Fruit fly (Drosophila melanogaster): ENCODE measurements around the gene CG4822.
A peak's percentile ranks its signal among the peaks of the same experiment; 100 is the strongest.

Gene CG4822

DNA sequence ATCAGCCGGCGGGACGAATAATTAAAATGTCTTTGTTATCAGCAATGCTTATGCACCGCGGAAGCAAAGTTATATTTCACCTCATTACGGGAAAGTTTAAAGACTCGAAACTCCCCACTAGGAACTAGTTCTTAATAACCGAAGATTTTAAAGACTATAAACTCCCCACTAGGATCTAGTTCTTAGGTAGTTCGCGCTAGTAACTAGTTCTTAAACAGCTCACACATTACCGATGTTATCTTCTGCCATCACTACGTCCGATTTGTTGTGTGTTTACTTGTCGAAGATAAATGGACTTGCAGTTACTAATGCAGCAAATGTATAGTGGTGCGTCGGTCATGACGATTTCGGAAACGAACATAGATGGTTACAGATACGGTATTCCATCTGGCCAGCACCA lies 21.5 kb upstream of the CG4822 start, which contains the start of the genes CG31974 and CG11454 (continued):
- TF ChIP-seq CG17328 (GFP tag; IDR thresholded peaks at IDR 0.05) (no peak), CG10959 (GFP tag; IDR thresholded peaks at IDR 0.05) (no peak), CG18262 (tag; optimal IDR thresholded peaks at IDR 0.05) (no peak), crp (GFP tag; optimal IDR thresholded peaks at IDR 0.05) (no peak), zfh1 (GFP tag; IDR thresholded peaks at IDR 0.05) (no peak), kni (GFP tag; optimal IDR thresholded peaks at IDR 0.05) (no peak), CG18011 (GFP tag; optimal IDR thresholded peaks at IDR 0.05) (no peak), B-H1 (GFP tag; IDR thresholded peaks at IDR 0.05) (no peak), Oli (tag; optimal IDR thresholded peaks at IDR 0.05) (no peak), schlank (tag; optimal IDR thresholded peaks at IDR 0.05) (no peak), TFAM (GFP tag; optimal IDR thresholded peaks at IDR 0.05) (no peak), CG14860 (GFP tag; IDR thresholded peaks at IDR 0.05; ENCODE audit: partially characterized antibody) (peak; percentile 34; the same call in 1 of the 3 replicates), Hr3 (GFP tag; optimal IDR thresholded peaks at IDR 0.05) (no peak), CHES-1-like (GFP tag; optimal IDR thresholded peaks at IDR 0.05) (no peak), CG3163 (GFP tag; optimal IDR thresholded peaks at IDR 0.05) (no peak), amos (GFP tag; IDR thresholded peaks at IDR 0.05; ENCODE audit: partially characterized antibody) (peak; percentile 94), CG3407 (GFP tag; optimal IDR thresholded peaks at IDR 0.05) (no peak), CG11560 (tag; IDR thresholded peaks at IDR 0.05) (no peak), BEAF-32 (GFP tag; optimal IDR thresholded peaks at IDR 0.05) (peak; percentile 82), dmrt99B (tag; optimal IDR thresholded peaks at IDR 0.05) (no peak), Poxn (GFP tag; IDR thresholded peaks at IDR 0.05) (no peak), CrebB (tag; optimal IDR thresholded peaks at IDR 0.05) (peak; percentile 29), vfl (GFP tag; optimal IDR thresholded peaks at IDR 0.05) (no peak), ci (GFP tag; IDR thresholded peaks at IDR 0.05) (no peak), CG18764 (GFP tag; optimal IDR thresholded peaks at IDR 0.05) (no peak), CG1603 (tag; optimal IDR thresholded peaks at IDR 0.05) (peak; percentile 65), Spps (tag; optimal IDR thresholded peaks at IDR 0.05) (no peak), CG1792 (GFP tag; optimal IDR thresholded peaks at IDR 0.05) (no peak), eve (GFP tag; optimal IDR thresholded peaks at IDR 0.05) (no peak), Dad (GFP tag; optimal IDR thresholded peaks at IDR 0.05) (no peak), Gug (GFP tag; IDR thresholded peaks at IDR 0.05) (no peak; the same call in 3 of the 4 replicates), nmo (GFP tag; optimal IDR thresholded peaks at IDR 0.05) (no peak), H2.0 (GFP tag; IDR thresholded peaks at IDR 0.05) (no peak), abd-A (tag; optimal IDR thresholded peaks at IDR 0.05) (no peak), Deaf1 (tag; optimal IDR thresholded peaks at IDR 0.05) (peak; percentile 25), cg (GFP tag; optimal IDR thresholded peaks at IDR 0.05) (no peak), CG10654 (GFP tag; optimal IDR thresholded peaks at IDR 0.05) (no peak), CG14667 (GFP tag; IDR thresholded peaks at IDR 0.05) (no peak), CG12659 (GFP tag; optimal IDR thresholded peaks at IDR 0.05) (peak; percentile 28), gem (tag; optimal IDR thresholded peaks at IDR 0.05) (no peak), Nf-YB (GFP tag; optimal IDR thresholded peaks at IDR 0.05) (peak; percentile 2), sna (GFP tag; IDR thresholded peaks at IDR 0.05; ENCODE audit: partially characterized antibody) (peak; percentile 87), CG15479 (GFP tag; optimal IDR thresholded peaks at IDR 0.05) (no peak), Hey (tag; optimal IDR thresholded peaks at IDR 0.05) (no peak), kay (GFP tag; optimal IDR thresholded peaks at IDR 0.05) (no peak), CG42726 (GFP tag; IDR thresholded peaks at IDR 0.05; ENCODE audit: partially characterized antibody) (peak; percentile 53; the same call in 1 of the 2 replicates), D19B (GFP tag; optimal IDR thresholded peaks at IDR 0.05) (no peak), Side (GFP tag; optimal IDR thresholded peaks at IDR 0.05) (peak; percentile 38), Sry-β (GFP tag; optimal IDR thresholded peaks at IDR 0.05) (peak; percentile 44), CG3726 (GFP tag; IDR thresholded peaks at IDR 0.05) (no peak), CG33557 (GFP tag; optimal IDR thresholded peaks at IDR 0.05) (no peak)

All from whole organism, embryonic.